Worm (Caenorhabditis elegans) whole organism, L3 larva: ENCODE results near the gene gei-3.

ENCODE experiments used
- R02D3.7 ChIP-seq: fragments of 150-350 bp; optimal IDR thresholded peaks from 2 replicates; lab custom pipeline; 2014; ENCODE audit warnings: missing biosample characterization, missing genetic modification characterization
- ZK546.5 ChIP-seq: sonication (generic microtip); optimal IDR thresholded peaks from 2 replicates; lab custom pipeline; 2017; ENCODE audit warnings: missing biosample characterization, missing genetic modification characterization
- aly-2 ChIP-seq: fragments of 150-350 bp; optimal IDR thresholded peaks from 2 replicates; lab custom pipeline; 2014; ENCODE audit warnings: missing biosample characterization, missing genetic modification characterization
- ama-1 ChIP-seq: fragments of 150-350 bp; optimal IDR thresholded peaks from 2 replicates; lab custom pipeline; 2018
- elt-3 ChIP-seq, 3 experiments: fragments of 150-350 bp in 1 of 3; sonication (generic microtip) in 2 of 3; optimal IDR thresholded peaks; 2 replicates in 2 of 3; 4 replicates in 1 of 3; lab custom pipeline; 2014 to 2017; ENCODE audit warnings: missing biosample characterization in 3 of 3, missing genetic modification characterization in 3 of 3
- mdl-1 ChIP-seq: fragments of 150-350 bp; optimal IDR thresholded peaks from 2 replicates; lab custom pipeline; 2014; ENCODE audit warnings: missing biosample characterization, missing genetic modification characterization
- mml-1 ChIP-seq: fragments of 150-350 bp; sonication (generic microtip); optimal IDR thresholded peaks from 3 replicates; lab custom pipeline; 2014; ENCODE audit warnings: missing biosample characterization, missing genetic modification characterization
- nhr-11 ChIP-seq: fragments of 150-350 bp; optimal IDR thresholded peaks from 2 replicates; lab custom pipeline; 2014; ENCODE audit warnings: missing biosample characterization, missing genetic modification characterization
- nhr-237 ChIP-seq: fragments of 150-350 bp; optimal IDR thresholded peaks from 2 replicates; lab custom pipeline; 2014; ENCODE audit warnings: missing biosample characterization, missing genetic modification characterization
- nhr-25 ChIP-seq: sonication (generic microtip); optimal IDR thresholded peaks from 2 replicates; lab custom pipeline; 2017; ENCODE audit warnings: missing biosample characterization, missing genetic modification characterization
- unc-62 ChIP-seq: fragments of 150-350 bp; sonication (generic microtip); optimal IDR thresholded peaks from 4 replicates; lab custom pipeline; 2014; ENCODE audit warnings: missing biosample characterization, missing genetic modification reagents, missing genetic modification characterization
- zag-1 ChIP-seq: fragments of 150-350 bp; optimal IDR thresholded peaks from 2 replicates; lab custom pipeline; 2014; ENCODE audit warnings: missing biosample characterization, missing genetic modification characterization

ce11 chrX:12792554-12792953, 20.9 kb downstream of the gei-3 start, which contains the start of gene abf-5:
- TF ChIP-seq ama-1 (lab: Kevin White, UChicago) (no peak), mdl-1 (tag; lab: Kevin White, UChicago) (no peak), R02D3.7 (tag; lab: Kevin White, UChicago) (no peak), nhr-11 (no peak), zag-1 (tag; lab: Kevin White, UChicago) (no peak), nhr-237 (tag; lab: Kevin White, UChicago) (no peak), unc-62 (no peak), elt-3 (tag; optimal IDR thresholded peaks at IDR 0.05; lab: Kevin White, UChicago) (no peak), ZK546.5 (tag; lab: Kevin White, UChicago) (no peak), mml-1 (tag; lab: Kevin White, UChicago) (no peak), aly-2 (no peak), nhr-25 (tag; lab: Kevin White, UChicago) (no peak)
